Worm (Caenorhabditis elegans) whole organism, L4 larva: ENCODE results near the gene F07G6.10.
"Not testable (repeated sequence)": the region's sequence is repeated elsewhere in the genome, so short reads cannot be mapped to it uniquely, and the experiment has no call there.

Source experiments
- ceh-32 ChIP-seq: sonication (generic microtip); optimal IDR thresholded peaks from 2 replicates; lab custom pipeline; 2016; ENCODE audit warnings: mild to moderate bottlenecking, missing genetic modification characterization, missing compliant biosample characterization; ENCODE audit not compliant: poor library complexity
- ceh-82 ChIP-seq: sonication (generic microtip); optimal IDR thresholded peaks from 2 replicates; lab custom pipeline; 2017; ENCODE audit warnings: missing biosample characterization, missing genetic modification characterization
- daf-16 ChIP-seq, 3 experiments: sonication (generic microtip); optimal IDR thresholded peaks; 2 replicates each; lab custom pipeline; 2016 to 2017; ENCODE audit warnings: missing genetic modification characterization in 3 of 3, missing genetic modification reagents in 3 of 3, mild to moderate bottlenecking in 2 of 3, missing compliant biosample characterization in 2 of 3, missing biosample characterization in 1 of 3, moderate library complexity in 1 of 3
- dmd-9 ChIP-seq: fragments of 200-800 bp; sonication (Bioruptor generic); IDR thresholded peaks from 2 replicates; pipeline ENCODE4 v1.3.6; 2022; ENCODE audit warnings: missing genetic modification reagents, missing genetic modification characterization, missing compliant biosample characterization
- dpl-1 ChIP-seq: fragments of 150-350 bp; optimal IDR thresholded peaks from 2 replicates; lab custom pipeline; 2014; ENCODE audit warnings: missing biosample characterization, missing genetic modification reagents, missing genetic modification characterization
- lin-1 ChIP-seq: fragments of 200-800 bp; sonication (Bioruptor generic); IDR thresholded peaks from 2 replicates; pipeline ENCODE4 v1.3.6; 2022; ENCODE audit warnings: missing genetic modification reagents, missing genetic modification characterization, missing compliant biosample characterization
- mep-1 ChIP-seq: fragments of 150-350 bp; sonication (generic microtip); optimal IDR thresholded peaks from 3 replicates; lab custom pipeline; 2014; ENCODE audit warnings: missing biosample characterization, missing genetic modification characterization
- nhr-11 ChIP-seq: fragments of 150-350 bp; optimal IDR thresholded peaks from 2 replicates; lab custom pipeline; 2014; ENCODE audit warnings: missing biosample characterization, missing genetic modification characterization
- nhr-237 ChIP-seq: sonication (generic microtip); optimal IDR thresholded peaks from 2 replicates; lab custom pipeline; 2017; ENCODE audit warnings: missing biosample characterization, missing genetic modification characterization
- nhr-48 ChIP-seq: sonication (generic microtip); optimal IDR thresholded peaks from 2 replicates; lab custom pipeline; 2016; ENCODE audit warnings: mild to moderate bottlenecking, missing genetic modification characterization, missing compliant biosample characterization

- not testable (repeated sequence) for TF ChIP-seq nhr-11 (tag; lab: Kevin White, UChicago); daf-16 (GFP tag; optimal IDR thresholded peaks at IDR 0.05; lab: Kevin White, UChicago); daf-16 (tag; optimal IDR thresholded peaks at IDR 0.05; lab: Kevin White, UChicago); dmd-9 (GFP tag; lab: Robert Waterston, UW); dpl-1; lin-1; ceh-32 (tag; lab: Kevin White, UChicago); mep-1; ceh-82; nhr-237; nhr-48 (tag; lab: Kevin White, UChicago)
Observed at ce11 chrX:1748476-1748875, 10.8 kb downstream of the F07G6.10 start, which contains the start of gene Y75D11A.6.
